Fruit fly (Drosophila melanogaster): ENCODE measurements around the gene CG5250.

Gene CG5250

DNA sequence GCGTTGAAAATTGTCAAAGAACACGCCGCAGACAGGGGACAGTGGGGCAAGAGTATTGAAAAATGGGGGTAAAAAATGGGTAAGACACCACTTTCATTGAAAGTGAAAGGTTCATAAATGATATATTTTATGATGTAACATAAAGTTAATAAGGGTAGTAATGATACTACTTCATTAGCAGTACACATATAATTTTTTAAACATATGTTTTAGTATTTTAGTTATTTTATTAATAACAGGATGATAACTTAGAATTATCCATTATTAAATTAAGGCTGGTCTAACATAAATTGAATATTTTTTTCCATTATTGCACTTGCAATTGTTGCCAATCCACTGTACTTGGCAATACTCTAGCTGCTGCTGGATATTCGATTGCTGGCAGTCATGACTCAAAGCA is 45.0 kb upstream of the CG5250 start (continued):
- TF ChIP-seq knrl (GFP tag; IDR thresholded peaks at IDR 0.05; ENCODE audit: partially characterized antibody) = no peak
- TF ChIP-seq wor (GFP tag; IDR thresholded peaks at IDR 0.05) = 0 out of 2 replicates have a peak, but pooled peaks have one; percentile 15
- no peak for TF ChIP-seq CG16863 (GFP tag; optimal IDR thresholded peaks at IDR 0.05)
- TF ChIP-seq CG33213 (GFP tag; optimal IDR thresholded peaks at IDR 0.05) = no peak
- no peak for TF ChIP-seq Antp (GFP tag; optimal IDR thresholded peaks at IDR 0.05)
- no peak for TF ChIP-seq Trl (optimal IDR thresholded peaks at IDR 0.05)
- TF ChIP-seq Trl (GFP tag; optimal IDR thresholded peaks at IDR 0.05) = no peak
- TF ChIP-seq CG12071 (GFP tag; optimal IDR thresholded peaks at IDR 0.05) = no peak
- no peak for TF ChIP-seq usp (GFP tag; optimal IDR thresholded peaks at IDR 0.05)
- no peak for TF ChIP-seq scrt (GFP tag; optimal IDR thresholded peaks at IDR 0.05)
- TF ChIP-seq CG2116 (GFP tag; optimal IDR thresholded peaks at IDR 0.05) = no peak
- no peak for TF ChIP-seq Hand (GFP tag; optimal IDR thresholded peaks at IDR 0.05)
- TF ChIP-seq pfk (GFP tag; optimal IDR thresholded peaks at IDR 0.05) = no peak
- no peak for TF ChIP-seq Side (GFP tag; optimal IDR thresholded peaks at IDR 0.05)
- no peak for TF ChIP-seq CG15514 (GFP tag; optimal IDR thresholded peaks at IDR 0.05)
- no peak for TF ChIP-seq CG18764 (GFP tag; optimal IDR thresholded peaks at IDR 0.05)
- TF ChIP-seq CG32532 (GFP tag; IDR thresholded peaks at IDR 0.05) = no peak
- no peak for TF ChIP-seq hb (GFP tag; IDR thresholded peaks at IDR 0.05; ENCODE audit: partially characterized antibody)
- no peak for TF ChIP-seq gcm (GFP tag; optimal IDR thresholded peaks at IDR 0.05)
- no peak for TF ChIP-seq pum (GFP tag; optimal IDR thresholded peaks at IDR 0.05)
- TF ChIP-seq CG12942 (GFP tag; optimal IDR thresholded peaks at IDR 0.05) = no peak
- no peak for TF ChIP-seq CG1602 (GFP tag; optimal IDR thresholded peaks at IDR 0.05)
- no peak for TF ChIP-seq gro (GFP tag; optimal IDR thresholded peaks at IDR 0.05)
- TF ChIP-seq kah (GFP tag; optimal IDR thresholded peaks at IDR 0.05) = no peak
- no peak for TF ChIP-seq jumu (GFP tag; optimal IDR thresholded peaks at IDR 0.05)
- TF ChIP-seq Vsx1 (GFP tag; optimal IDR thresholded peaks at IDR 0.05) = no peak
- no peak for TF ChIP-seq Six4 (GFP tag; optimal IDR thresholded peaks at IDR 0.05)
- peak; percentile 57 for TF ChIP-seq gem (tag; optimal IDR thresholded peaks at IDR 0.05)
- TF ChIP-seq fu2 (GFP tag; optimal IDR thresholded peaks at IDR 0.05) = no peak
- no peak for TF ChIP-seq org-1 (GFP tag; optimal IDR thresholded peaks at IDR 0.05)
- TF ChIP-seq oc (tag; optimal IDR thresholded peaks at IDR 0.05) = no peak
- no peak for TF ChIP-seq mld (GFP tag; IDR thresholded peaks at IDR 0.05; ENCODE audit: partially characterized antibody)
- TF ChIP-seq CG10431 (GFP tag; optimal IDR thresholded peaks at IDR 0.05) = no peak
- no peak for TF ChIP-seq unc-4 (GFP tag; IDR thresholded peaks at IDR 0.05; ENCODE audit: partially characterized antibody)
- TF ChIP-seq Kr (GFP tag; optimal IDR thresholded peaks at IDR 0.05) = no peak
- no peak for TF ChIP-seq onecut (GFP tag; IDR thresholded peaks at IDR 0.05)
- TF ChIP-seq hbn (GFP tag; IDR thresholded peaks at IDR 0.05; ENCODE audit: partially characterized antibody) = no peak
- TF ChIP-seq Dip3 (GFP tag; optimal IDR thresholded peaks at IDR 0.05) = no peak
- no peak for TF ChIP-seq ab (GFP tag; optimal IDR thresholded peaks at IDR 0.05)
- no peak for TF ChIP-seq Max (GFP tag; optimal IDR thresholded peaks at IDR 0.05)
- TF ChIP-seq CG11560 (tag; IDR thresholded peaks at IDR 0.05) = no peak
- no peak for TF ChIP-seq sqz (GFP tag; optimal IDR thresholded peaks at IDR 0.05)
- TF ChIP-seq CG14050 (GFP tag; IDR thresholded peaks at IDR 0.05) = no peak
- no peak for TF ChIP-seq CG6272 (GFP tag; IDR thresholded peaks at IDR 0.05)
- no peak for TF ChIP-seq CG6791 (GFP tag; IDR thresholded peaks at IDR 0.05; ENCODE audit: partially characterized antibody)
- TF ChIP-seq CG12659 (GFP tag; optimal IDR thresholded peaks at IDR 0.05) = no peak
- TF ChIP-seq dimm (GFP tag; IDR thresholded peaks at IDR 0.05) = no peak
- peak; percentile 32; the same call in 1 of the 2 replicates for TF ChIP-seq CG31441 (GFP tag; IDR thresholded peaks at IDR 0.05)
- no peak for TF ChIP-seq aop (GFP tag; IDR thresholded peaks at IDR 0.05)
- TF ChIP-seq crol (GFP tag; IDR thresholded peaks at IDR 0.05) = no peak
- TF ChIP-seq Meics (GFP tag; optimal IDR thresholded peaks at IDR 0.05) = no peak
- no peak for TF ChIP-seq CG12104 (GFP tag; optimal IDR thresholded peaks at IDR 0.05)
